Worm (Caenorhabditis elegans) whole organism, early embryonic: Measurements from ENCODE around the gene oac-55.

ENCODE experiments used
- B0310.2 ChIP-seq: sonication (generic microtip); optimal IDR thresholded peaks from 2 replicates; lab custom pipeline; 2016; ENCODE audit warnings: mild to moderate bottlenecking, missing genetic modification characterization, missing compliant biosample characterization
- F13C5.2 ChIP-seq: sonication (generic microtip); optimal IDR thresholded peaks from 2 replicates; lab custom pipeline; 2017; ENCODE audit warnings: mild to moderate bottlenecking, missing genetic modification characterization, inconsistent platforms, missing compliant biosample characterization
- aly-1 ChIP-seq: sonication (generic microtip); optimal IDR thresholded peaks from 2 replicates; lab custom pipeline; 2016; ENCODE audit warnings: missing genetic modification characterization, missing compliant biosample characterization
- ama-1 ChIP-seq: fragments of 150-350 bp; optimal IDR thresholded peaks from 2 replicates; lab custom pipeline; 2014
- ceh-13 ChIP-seq: fragments of 200-800 bp; sonication (Bioruptor generic); optimal IDR thresholded peaks from 2 replicates; lab custom pipeline; 2018; ENCODE audit warnings: mild to moderate bottlenecking, missing genetic modification characterization, missing compliant biosample characterization
- ceh-36 ChIP-seq: sonication (generic microtip); optimal IDR thresholded peaks from 2 replicates; lab custom pipeline; 2016; ENCODE audit warnings: missing genetic modification characterization, inconsistent platforms, missing compliant biosample characterization
- ets-7 ChIP-seq: sonication (generic microtip); optimal IDR thresholded peaks from 2 replicates; lab custom pipeline; 2016; ENCODE audit warnings: missing genotype, missing genetic modification characterization, missing compliant biosample characterization
- flt-1 ChIP-seq: fragments of 200-800 bp; sonication (Bioruptor generic); IDR thresholded peaks from 2 replicates; pipeline ENCODE4 v1.3.6; 2022; ENCODE audit warnings: missing genetic modification characterization, missing compliant biosample characterization
- hmbx-1 ChIP-seq: sonication (generic microtip); optimal IDR thresholded peaks from 2 replicates; lab custom pipeline; 2016; ENCODE audit warnings: mild to moderate bottlenecking, missing genetic modification characterization, missing compliant biosample characterization
- hmg-4 ChIP-seq: fragments of 200-800 bp; sonication (Bioruptor generic); optimal IDR thresholded peaks from 2 replicates; lab custom pipeline; 2018; ENCODE audit warnings: mild to moderate bottlenecking, missing genetic modification characterization, missing compliant biosample characterization
- hnd-1 ChIP-seq: sonication (generic microtip); optimal IDR thresholded peaks from 2 replicates; lab custom pipeline; 2016; ENCODE audit warnings: missing genetic modification characterization, missing compliant biosample characterization
- pes-1 ChIP-seq: fragments of 200-800 bp; sonication (Bioruptor generic); IDR thresholded peaks from 2 replicates; pipeline ENCODE4 v1.3.6; 2022; ENCODE audit warnings: missing genetic modification reagents, missing genetic modification characterization, missing compliant biosample characterization
- scrt-1 ChIP-seq: fragments of 200-800 bp; sonication (Bioruptor generic); IDR thresholded peaks from 2 replicates; pipeline ENCODE4 v1.3.6; 2022; ENCODE audit warnings: missing genetic modification characterization, missing compliant biosample characterization
- sea-1 ChIP-seq: fragments of 200-800 bp; sonication (Bioruptor generic); conservative IDR thresholded peaks from 2 replicates; pipeline ENCODE4 v1.3.6; 2022; ENCODE audit warnings: missing genetic modification characterization, missing compliant biosample characterization
- tbx-11 ChIP-seq: fragments of 200-800 bp; sonication (Bioruptor generic); IDR thresholded peaks from 2 replicates; pipeline ENCODE4 v1.3.6; 2022; ENCODE audit warnings: missing genetic modification characterization, missing compliant biosample characterization
- tbx-37 ChIP-seq: fragments of 200-800 bp; sonication (Bioruptor generic); conservative IDR thresholded peaks from 2 replicates; pipeline ENCODE4 v1.3.6; 2022; ENCODE audit warnings: missing genetic modification reagents, missing genetic modification characterization, missing compliant biosample characterization
- tra-4 ChIP-seq: sonication (generic microtip); optimal IDR thresholded peaks from 2 replicates; lab custom pipeline; 2017; ENCODE audit warnings: missing genetic modification characterization, missing compliant biosample characterization

The oac-55 gene

DNA sequence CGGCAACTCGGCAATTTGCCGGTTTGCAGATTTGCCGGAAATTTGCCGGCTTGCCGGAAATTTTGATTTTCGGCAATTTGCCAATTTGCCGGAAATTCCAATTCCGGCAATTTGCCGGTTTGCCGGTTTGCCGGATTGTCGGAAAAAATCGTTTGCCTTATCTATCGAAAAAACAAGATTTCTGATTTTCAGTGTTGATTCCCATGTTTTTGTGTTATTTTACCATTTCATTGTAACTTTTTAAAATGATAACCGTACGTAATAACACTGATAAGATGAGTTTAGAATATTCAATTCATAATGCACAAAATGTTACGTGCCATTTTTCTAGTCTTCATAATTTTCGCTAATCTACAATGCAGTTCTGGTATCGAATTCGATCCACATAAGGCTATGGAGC lies at the start of gene oac-55:
Gene oac-55, plus strand, starts transcription at position 301 of the 400 bp plus-strand sequence.
- TF ChIP-seq tbx-11 (GFP tag; lab: Robert Waterston, UW) (no peak), hmbx-1 (tag; lab: Kevin White, UChicago) (no peak), B0310.2 (tag; lab: Kevin White, UChicago) (no peak), ceh-13 (no peak)

DNA sequence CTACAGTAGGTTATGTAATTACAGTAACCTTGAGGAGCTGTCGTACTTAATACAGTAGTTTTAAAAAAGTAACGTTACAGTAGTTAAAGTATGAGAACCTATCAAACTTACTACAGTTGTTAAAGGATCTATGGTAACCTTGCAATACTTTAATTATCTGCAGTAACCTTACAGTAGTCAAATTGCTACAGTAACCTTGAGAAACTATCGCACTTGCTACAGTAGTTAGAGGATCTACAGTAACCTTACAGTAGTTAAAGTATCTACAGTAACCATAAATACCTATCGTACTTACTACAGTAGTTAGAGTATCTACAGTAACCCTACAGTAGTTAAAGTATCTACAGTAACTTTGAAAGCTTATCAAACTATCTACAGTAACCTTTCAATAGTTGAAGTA lies 49.4 kb upstream of the oac-55 start:
- TF ChIP-seq ets-7 (tag; lab: Kevin White, UChicago) (no peak), hmg-4 (GFP tag; lab: Kevin White, UChicago) (no peak), F13C5.2 (tag; lab: Kevin White, UChicago) (no peak), B0310.2 (tag; lab: Kevin White, UChicago) (no peak), ceh-13 (no peak), ceh-36 (tag; lab: Kevin White, UChicago) (no peak), ama-1 (lab: Kevin White, UChicago) (no peak)

DNA sequence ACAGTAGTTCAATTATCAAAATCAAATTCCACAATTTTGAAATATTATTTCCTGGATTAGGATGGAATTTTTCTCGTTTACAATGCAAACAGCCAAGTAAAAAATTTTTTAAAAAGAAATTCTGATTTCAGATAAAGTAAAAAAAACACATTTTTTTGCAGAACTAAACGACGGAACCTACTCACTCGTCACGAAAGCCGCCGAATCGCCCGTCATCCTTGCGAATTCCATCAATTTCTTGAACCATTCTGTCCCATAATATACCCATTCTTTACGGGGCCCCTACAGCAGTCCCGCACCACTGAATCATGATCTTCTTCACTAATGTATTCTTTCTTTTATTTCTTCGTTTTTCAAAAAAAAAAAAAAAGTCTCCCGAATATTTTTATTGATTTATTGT lies 48.7 kb upstream of the oac-55 start:
- TF ChIP-seq B0310.2 (tag; lab: Kevin White, UChicago), result no peak
- TF ChIP-seq tbx-37 (GFP tag; lab: Robert Waterston, UW), result no peak
- TF ChIP-seq sea-1 (GFP tag; lab: Robert Waterston, UW), result no peak
- TF ChIP-seq scrt-1 (GFP tag; lab: Robert Waterston, UW), result no peak
- TF ChIP-seq pes-1, result no peak
- no peak for TF ChIP-seq hnd-1 (tag; lab: Kevin White, UChicago)
- no peak for TF ChIP-seq ceh-36 (tag; lab: Kevin White, UChicago)
- TF ChIP-seq F13C5.2 (tag; lab: Kevin White, UChicago), result no peak
- no peak for TF ChIP-seq aly-1 (tag; lab: Kevin White, UChicago)
- TF ChIP-seq ceh-13, result no peak
- no peak for TF ChIP-seq tbx-11 (GFP tag; lab: Robert Waterston, UW)
- no peak for TF ChIP-seq ama-1 (lab: Kevin White, UChicago)

DNA sequence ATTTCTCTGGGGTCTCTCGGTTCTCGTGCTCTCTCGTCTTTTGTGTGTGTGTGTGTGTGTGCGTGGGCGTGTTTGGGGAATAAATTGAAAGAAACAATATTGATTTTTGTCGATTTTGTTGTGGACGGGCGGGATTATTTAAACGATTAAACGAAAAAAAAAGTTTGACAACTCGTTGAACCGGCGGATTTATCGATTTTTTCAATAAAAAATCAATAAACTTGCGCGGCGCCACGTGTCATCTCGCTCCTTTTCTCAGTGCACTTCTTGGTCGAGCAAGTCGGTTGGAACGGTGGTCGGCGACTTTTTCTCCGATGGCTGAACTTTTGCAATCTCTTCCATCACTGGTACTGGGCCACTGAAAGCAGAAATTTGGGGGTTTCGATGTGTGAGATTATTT lies 48.0 kb upstream of the oac-55 start:
- TF ChIP-seq ets-7 (tag; lab: Kevin White, UChicago) (no peak), ceh-36 (tag; lab: Kevin White, UChicago) (peak; percentile 14)

DNA sequence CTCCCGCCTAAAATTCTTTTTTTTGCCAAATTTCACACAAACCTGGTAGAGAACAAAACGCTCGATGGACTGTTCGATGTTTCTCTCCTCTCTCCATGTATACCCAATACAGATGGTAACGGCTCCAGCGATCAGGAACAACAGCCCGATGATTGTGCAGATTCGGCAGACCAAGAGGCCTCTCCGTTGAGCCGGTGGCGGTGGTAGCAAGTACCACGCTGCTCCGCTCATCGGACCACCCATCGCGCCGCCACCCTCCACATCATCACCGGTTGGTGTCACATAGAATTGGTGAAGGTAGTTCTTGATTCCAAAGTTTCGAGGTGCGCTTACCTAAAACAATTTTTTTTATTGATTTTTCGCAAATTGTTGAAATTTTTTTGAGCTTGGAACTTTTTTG lies 46.2 kb upstream of the oac-55 start:
- TF ChIP-seq flt-1 (GFP tag; lab: Robert Waterston, UW) (no peak), ceh-13 (no peak), tbx-37 (GFP tag; lab: Robert Waterston, UW) (no peak), hmg-4 (GFP tag; lab: Kevin White, UChicago) (no peak), ceh-36 (tag; lab: Kevin White, UChicago) (no peak), tbx-11 (GFP tag; lab: Robert Waterston, UW) (no peak), ets-7 (tag; lab: Kevin White, UChicago) (no peak), aly-1 (tag; lab: Kevin White, UChicago) (no peak), B0310.2 (tag; lab: Kevin White, UChicago) (no peak), ama-1 (lab: Kevin White, UChicago) (no peak), tra-4 (no peak), sea-1 (GFP tag; lab: Robert Waterston, UW) (no peak)

DNA sequence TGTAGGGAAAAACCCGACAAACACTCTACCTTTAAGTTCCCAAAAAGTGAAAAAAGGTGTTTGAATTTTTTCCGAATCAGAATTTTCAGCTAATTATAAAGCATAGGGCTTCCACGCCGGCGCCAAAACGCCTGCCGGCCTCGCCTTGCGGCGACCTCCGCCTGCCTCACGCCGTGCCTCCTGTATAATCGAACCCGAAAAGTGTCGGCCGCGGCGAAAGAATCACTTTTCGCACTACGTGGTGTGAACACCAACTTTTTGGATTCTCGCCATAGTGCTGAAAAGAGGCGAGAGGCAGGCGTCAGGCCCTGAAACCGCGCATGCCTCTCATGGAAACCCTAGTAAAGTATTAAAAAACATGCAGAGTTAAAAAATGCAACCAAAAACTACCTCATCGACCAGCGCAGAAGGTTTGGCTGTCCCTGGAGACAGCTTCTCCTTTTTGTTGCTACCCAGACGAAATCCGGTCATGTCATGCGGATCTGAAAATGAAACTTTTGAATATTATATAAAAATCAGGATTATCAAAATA lies 45.4 kb upstream of the oac-55 start, which contains the start of gene nrsn-1:
Gene nrsn-1, minus strand, starts transcription at position 482 of the 532 bp plus-strand sequence.
- TF ChIP-seq ceh-36 (tag; lab: Kevin White, UChicago) (no peak), tra-4 (no peak), ceh-13 (no peak), hmg-4 (GFP tag; lab: Kevin White, UChicago) (no peak), B0310.2 (tag; lab: Kevin White, UChicago) (no peak), tbx-37 (GFP tag; lab: Robert Waterston, UW) (no peak), F13C5.2 (tag; lab: Kevin White, UChicago) (no peak), hnd-1 (tag; lab: Kevin White, UChicago) (no peak), ets-7 (tag; lab: Kevin White, UChicago) (no peak), hmbx-1 (tag; lab: Kevin White, UChicago) (no peak), scrt-1 (GFP tag; lab: Robert Waterston, UW) (no peak), sea-1 (GFP tag; lab: Robert Waterston, UW) (no peak)

DNA sequence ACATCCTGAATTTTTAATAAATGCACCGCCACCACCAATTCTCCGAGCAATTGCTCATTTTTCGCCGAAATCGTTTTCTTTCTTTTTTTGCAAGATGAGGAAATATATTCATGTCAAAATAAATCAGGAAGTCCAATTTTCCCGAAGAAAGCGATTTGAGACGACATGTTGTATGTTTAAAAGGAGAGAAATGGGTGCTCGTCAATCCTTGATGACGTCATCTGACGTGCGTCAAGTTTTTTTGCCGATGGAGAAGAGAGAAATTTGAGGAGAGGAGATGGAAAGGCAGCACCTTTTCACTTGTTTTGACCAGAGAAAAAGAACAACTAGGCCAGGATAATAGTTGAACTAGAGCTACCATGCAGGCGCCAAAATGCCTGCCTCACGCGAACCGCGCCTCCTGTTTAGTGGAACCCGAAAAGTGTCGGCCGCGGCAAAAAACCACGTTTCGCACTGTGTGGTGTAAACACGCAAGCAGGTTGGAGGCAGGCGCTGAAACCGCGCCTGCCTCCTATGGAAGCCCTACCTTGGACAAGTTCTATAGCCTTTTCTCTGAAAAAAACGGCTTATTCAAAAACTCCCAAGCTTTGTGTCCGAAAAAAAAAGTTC lies 44.6 kb upstream of the oac-55 start:
- TF ChIP-seq scrt-1 (GFP tag; lab: Robert Waterston, UW) (no peak), sea-1 (GFP tag; lab: Robert Waterston, UW) (no peak), hmbx-1 (tag; lab: Kevin White, UChicago) (no peak), ceh-36 (tag; lab: Kevin White, UChicago) (no peak), aly-1 (tag; lab: Kevin White, UChicago) (no peak), pes-1 (no peak)

DNA sequence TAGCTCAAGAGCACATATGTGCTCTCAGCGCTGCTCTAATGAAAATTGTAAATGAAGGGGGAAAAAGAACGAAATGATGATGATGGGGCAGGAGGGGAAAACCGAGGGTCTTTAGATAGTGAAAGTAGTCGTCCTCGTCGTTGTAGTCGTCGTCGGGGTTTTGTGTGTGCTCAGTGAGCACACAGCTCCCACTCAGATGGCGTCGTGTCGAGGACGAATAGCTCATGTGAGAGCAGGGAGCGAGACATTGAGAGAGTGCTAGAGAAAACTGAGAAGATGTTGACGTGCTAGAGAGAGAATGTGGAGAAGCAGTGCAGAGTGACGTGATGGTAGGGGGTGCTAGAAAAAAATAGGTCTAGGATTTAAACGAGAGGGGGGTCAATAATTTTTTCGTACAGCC lies 43.2 kb upstream of the oac-55 start:
- TF ChIP-seq F13C5.2 (tag; lab: Kevin White, UChicago) (no peak), aly-1 (tag; lab: Kevin White, UChicago) (no peak), tbx-11 (GFP tag; lab: Robert Waterston, UW) (no peak), hmg-4 (GFP tag; lab: Kevin White, UChicago) (no peak), ets-7 (tag; lab: Kevin White, UChicago) (no peak)
